Worm (Caenorhabditis elegans) whole organism, L4 larva: ENCODE measurements around the gene srbc-11.

Experiments used
- D1046.2 ChIP-seq: fragments of 200-800 bp; sonication (Bioruptor generic); IDR thresholded peaks from 2 replicates; pipeline ENCODE4 v1.3.6; 2022; ENCODE audit warnings: missing genetic modification characterization, missing compliant biosample characterization
- F37D6.2 ChIP-seq: sonication (generic microtip); optimal IDR thresholded peaks from 2 replicates; lab custom pipeline; 2016; ENCODE audit warnings: mild to moderate bottlenecking, missing genetic modification characterization, missing compliant biosample characterization
- R02D3.7 ChIP-seq: fragments of 150-350 bp; sonication (generic microtip); optimal IDR thresholded peaks from 3 replicates; lab custom pipeline; 2014; ENCODE audit warnings: missing biosample characterization, missing genetic modification characterization
- T26A8.4 ChIP-seq: fragments of 200-800 bp; sonication (Bioruptor generic); IDR thresholded peaks from 2 replicates; pipeline ENCODE4 v1.3.6; 2022; ENCODE audit warnings: missing genetic modification characterization, missing compliant biosample characterization
- attf-4 ChIP-seq: sonication (generic microtip); optimal IDR thresholded peaks from 3 replicates; lab custom pipeline; 2017; ENCODE audit warnings: missing biosample characterization, missing genetic modification characterization
- ceh-44 ChIP-seq: fragments of 200-800 bp; sonication (Bioruptor generic); IDR thresholded peaks from 2 replicates; pipeline ENCODE4 v1.3.6; 2022; ENCODE audit warnings: missing genetic modification reagents, missing genetic modification characterization, missing compliant biosample characterization
- daf-19 ChIP-seq: fragments of 200-800 bp; sonication (Bioruptor generic); conservative IDR thresholded peaks from 2 replicates; pipeline ENCODE4 v1.3.6; 2022; ENCODE audit warnings: missing genetic modification characterization, missing compliant biosample characterization
- dmd-6 ChIP-seq: fragments of 200-800 bp; sonication (Bioruptor generic); IDR thresholded peaks from 2 replicates; pipeline ENCODE4 v1.3.6; 2022; ENCODE audit warnings: missing genetic modification reagents, missing genetic modification characterization, missing compliant biosample characterization
- dmd-9 ChIP-seq: fragments of 200-800 bp; sonication (Bioruptor generic); IDR thresholded peaks from 2 replicates; pipeline ENCODE4 v1.3.6; 2022; ENCODE audit warnings: missing genetic modification reagents, missing genetic modification characterization, missing compliant biosample characterization
- gei-8 ChIP-seq: fragments of 200-800 bp; sonication (Bioruptor generic); optimal IDR thresholded peaks from 2 replicates; lab custom pipeline; 2018; ENCODE audit warnings: mild to moderate bottlenecking, missing genetic modification characterization, missing compliant biosample characterization
- lin-1 ChIP-seq: fragments of 200-800 bp; sonication (Bioruptor generic); IDR thresholded peaks from 2 replicates; pipeline ENCODE4 v1.3.6; 2022; ENCODE audit warnings: missing genetic modification reagents, missing genetic modification characterization, missing compliant biosample characterization
- lin-29 ChIP-seq: fragments of 200-800 bp; sonication (Bioruptor generic); IDR thresholded peaks from 2 replicates; pipeline ENCODE4 v1.3.6; 2022; ENCODE audit warnings: missing genetic modification reagents, missing genetic modification characterization, missing compliant biosample characterization
- lin-38 ChIP-seq: fragments of 200-800 bp; sonication (Bioruptor generic); IDR thresholded peaks from 2 replicates; pipeline ENCODE4 v1.3.6; 2022; ENCODE audit warnings: missing genetic modification reagents, missing genetic modification characterization, missing compliant biosample characterization
- lin-39 ChIP-seq: fragments of 150-350 bp; optimal IDR thresholded peaks from 2 replicates; lab custom pipeline; 2014; ENCODE audit warnings: missing biosample characterization, missing genetic modification reagents, missing genetic modification characterization
- madf-5 ChIP-seq, 2 experiments: fragments of 200-800 bp; sonication (Bioruptor generic); IDR thresholded peaks; 2 replicates each; pipeline ENCODE4 v1.3.6; 2022; ENCODE audit warnings: missing compliant biosample characterization in 2 of 2, missing genetic modification characterization in 2 of 2
- madf-9 ChIP-seq: fragments of 200-800 bp; sonication (Bioruptor generic); conservative IDR thresholded peaks from 2 replicates; pipeline ENCODE4 v1.3.6; 2022; ENCODE audit warnings: missing genetic modification reagents, missing genetic modification characterization, missing compliant biosample characterization
- mes-2 ChIP-seq: sonication (generic microtip); optimal IDR thresholded peaks from 2 replicates; lab custom pipeline; 2016; ENCODE audit warnings: missing genotype, mild to moderate bottlenecking, missing genetic modification characterization, missing compliant biosample characterization; ENCODE audit not compliant: poor library complexity, severe bottlenecking
- mxl-3 ChIP-seq: fragments of 200-800 bp; sonication (Bioruptor generic); optimal IDR thresholded peaks from 2 replicates; lab custom pipeline; 2018; ENCODE audit warnings: mild to moderate bottlenecking, missing genetic modification characterization, missing compliant biosample characterization
- nhr-10 ChIP-seq: fragments of 150-350 bp; optimal IDR thresholded peaks from 2 replicates; lab custom pipeline; 2014; ENCODE audit warnings: missing biosample characterization, missing genetic modification characterization
- nhr-102 ChIP-seq: sonication (generic microtip); optimal IDR thresholded peaks from 2 replicates; lab custom pipeline; 2016; ENCODE audit warnings: mild to moderate bottlenecking, missing genetic modification characterization, moderate library complexity, missing compliant biosample characterization
- nhr-11 ChIP-seq: fragments of 150-350 bp; optimal IDR thresholded peaks from 2 replicates; lab custom pipeline; 2014; ENCODE audit warnings: missing biosample characterization, missing genetic modification characterization
- nhr-111 ChIP-seq: fragments of 200-800 bp; sonication (Bioruptor generic); optimal IDR thresholded peaks from 2 replicates; lab custom pipeline; 2018; ENCODE audit warnings: mild to moderate bottlenecking, missing genetic modification characterization, missing compliant biosample characterization
- nhr-28 ChIP-seq: fragments of 150-350 bp; optimal IDR thresholded peaks from 2 replicates; lab custom pipeline; 2014; ENCODE audit warnings: missing biosample characterization, missing genetic modification characterization
- nhr-41 ChIP-seq: fragments of 200-800 bp; sonication (Bioruptor generic); IDR thresholded peaks from 2 replicates; pipeline ENCODE4 v1.3.6; 2022; ENCODE audit warnings: missing genetic modification reagents, missing genetic modification characterization, missing compliant biosample characterization
- nhr-48 ChIP-seq: sonication (generic microtip); optimal IDR thresholded peaks from 2 replicates; lab custom pipeline; 2016; ENCODE audit warnings: mild to moderate bottlenecking, missing genetic modification characterization, missing compliant biosample characterization
- pha-4 ChIP-seq, 2 experiments: fragments of 150-350 bp in 1 of 2; fragments of 200-800 bp in 1 of 2; sonication (Bioruptor generic) in 1 of 2; IDR thresholded peaks in 1 of 2; optimal IDR thresholded peaks in 1 of 2; 2 replicates each; pipeline versions ENCODE4 v1.3.6 to Lab custom; 2014 to 2022; ENCODE audit warnings: missing genetic modification characterization in 2 of 2, missing genetic modification reagents in 2 of 2, missing biosample characterization in 1 of 2, missing compliant biosample characterization in 1 of 2
- saeg-2 ChIP-seq: fragments of 200-800 bp; sonication (Bioruptor generic); IDR thresholded peaks from 2 replicates; pipeline ENCODE4 v1.3.6; 2022; ENCODE audit warnings: missing genetic modification reagents, missing genetic modification characterization, missing compliant biosample characterization
- sdz-12 ChIP-seq: fragments of 200-800 bp; sonication (Bioruptor generic); optimal IDR thresholded peaks from 2 replicates; lab custom pipeline; 2018; ENCODE audit warnings: mild to moderate bottlenecking, missing genetic modification characterization, missing compliant biosample characterization
- skn-1 ChIP-seq: fragments of 150-350 bp; optimal IDR thresholded peaks from 2 replicates; lab custom pipeline; 2014; ENCODE audit warnings: missing biosample characterization, missing genetic modification characterization
- snpc-1.2 ChIP-seq: fragments of 200-800 bp; sonication (Bioruptor generic); IDR thresholded peaks from 2 replicates; pipeline ENCODE4 v1.3.6; 2022; ENCODE audit warnings: missing genetic modification reagents, missing genetic modification characterization, missing compliant biosample characterization
- snpc-4 ChIP-seq: fragments of 150-350 bp; optimal IDR thresholded peaks from 2 replicates; lab custom pipeline; 2014; ENCODE audit warnings: missing biosample characterization, missing genetic modification characterization
- spr-1 ChIP-seq: sonication (generic microtip); optimal IDR thresholded peaks from 2 replicates; lab custom pipeline; 2016; ENCODE audit warnings: mild to moderate bottlenecking, missing genetic modification characterization, missing compliant biosample characterization
- tag-97 ChIP-seq: fragments of 200-800 bp; sonication (Bioruptor generic); IDR thresholded peaks from 2 replicates; pipeline ENCODE4 v1.3.6; 2022; ENCODE audit warnings: missing genetic modification characterization, missing compliant biosample characterization
- tra-1 ChIP-seq: fragments of 200-800 bp; sonication (Bioruptor generic); IDR thresholded peaks from 2 replicates; pipeline ENCODE4 v1.3.6; 2022; ENCODE audit warnings: missing genetic modification reagents, missing genetic modification characterization, missing compliant biosample characterization
- unc-130 ChIP-seq: sonication (generic microtip); optimal IDR thresholded peaks from 2 replicates; lab custom pipeline; 2016; ENCODE audit warnings: missing genetic modification reagents, missing genetic modification characterization, missing compliant biosample characterization
- zag-1 ChIP-seq: fragments of 150-350 bp; optimal IDR thresholded peaks from 2 replicates; lab custom pipeline; 2014; ENCODE audit warnings: missing biosample characterization, missing genetic modification characterization
- zfp-2 ChIP-seq: sonication (generic microtip); optimal IDR thresholded peaks from 2 replicates; lab custom pipeline; 2016; ENCODE audit warnings: mild to moderate bottlenecking, missing genetic modification characterization, missing compliant biosample characterization
- zfp-3 ChIP-seq: fragments of 200-800 bp; sonication (Bioruptor generic); conservative IDR thresholded peaks from 2 replicates; pipeline ENCODE4 v1.3.6; 2022; ENCODE audit warnings: missing genetic modification reagents, missing genetic modification characterization, missing compliant biosample characterization

Gene srbc-11

DNA sequence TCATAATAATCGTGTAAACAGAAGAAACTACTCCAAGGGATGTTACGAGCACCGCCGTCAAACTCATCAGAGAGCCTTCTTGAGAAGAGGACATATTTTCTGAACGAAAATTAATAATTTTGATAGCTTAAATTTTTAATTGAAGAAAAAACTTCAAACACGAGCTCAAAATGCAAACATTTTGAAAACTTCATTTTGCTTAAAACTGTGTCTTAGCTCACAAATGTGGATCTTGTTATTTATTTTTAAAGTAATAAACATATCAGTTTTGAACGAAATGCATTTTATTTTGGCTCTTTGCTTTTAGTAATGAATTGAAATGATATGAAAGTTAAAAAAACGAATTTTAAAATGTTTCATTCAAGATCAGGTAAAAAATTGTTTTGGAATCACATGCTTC is 7.6 kb downstream of the srbc-11 start, which contains the start of gene srbc-7:
TSS of gene srbc-7 (minus strand) at position 101 of the 400 bp plus-strand sequence.
- TF ChIP-seq madf-9 (GFP tag; lab: Robert Waterston, UW) (no peak), nhr-48 (tag; lab: Kevin White, UChicago) (no peak), nhr-10 (tag; lab: Kevin White, UChicago) (no peak), tag-97 (no peak), nhr-111 (GFP tag; lab: Kevin White, UChicago) (no peak), sdz-12 (GFP tag; lab: Kevin White, UChicago) (no peak), lin-1 (no peak), skn-1 (tag; lab: Kevin White, UChicago) (no peak), madf-5 (GFP tag; IDR thresholded peaks at IDR 0.05; lab: Robert Waterston, UW) (no peak), snpc-1.2 (GFP tag; lab: Robert Waterston, UW) (no peak), dmd-9 (GFP tag; lab: Robert Waterston, UW) (no peak), zag-1 (no peak), nhr-11 (tag; lab: Kevin White, UChicago) (no peak), nhr-28 (tag; lab: Kevin White, UChicago) (no peak), spr-1 (tag; lab: Kevin White, UChicago) (no peak), lin-38 (no peak), D1046.2 (GFP tag; lab: Robert Waterston, UW) (no peak), mxl-3 (GFP tag; lab: Kevin White, UChicago) (no peak)

- TF ChIP-seq nhr-102 (tag; lab: Kevin White, UChicago) (no peak), F37D6.2 (tag; lab: Kevin White, UChicago) (no peak), lin-29 (GFP tag; lab: Robert Waterston, UW) (no peak)
Measured at ce11 chrV:7485000-7485399, 10.1 kb downstream of the srbc-11 start, which contains the start of gene srbc-8. srbc-8 (minus strand) TSS chrV:7485100.

DNA sequence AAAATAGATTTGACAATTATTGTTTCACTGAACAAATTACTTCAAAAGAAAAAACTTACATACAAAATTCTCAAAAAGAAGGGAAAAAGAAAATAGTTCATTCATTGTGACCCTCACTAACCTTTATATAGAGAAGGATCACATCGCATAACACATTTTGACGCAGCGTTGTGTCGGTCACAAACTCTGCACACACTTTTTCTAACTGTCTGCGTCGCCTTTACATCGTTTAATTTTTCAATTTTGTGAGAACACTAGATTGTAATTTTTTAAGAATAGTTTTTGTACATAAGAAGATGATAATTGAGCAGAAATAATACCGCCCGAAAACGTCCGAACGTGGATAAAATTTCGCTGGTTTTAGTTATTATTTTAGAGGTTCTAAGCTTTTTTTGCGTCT is 14.1 kb downstream of the srbc-11 start, which contains the start of gene C18B10.6:
TSS of gene C18B10.6 (minus strand) at position 101 of the 400 bp plus-strand sequence.
- no peak for TF ChIP-seq daf-19
- TF ChIP-seq saeg-2 (GFP tag; lab: Robert Waterston, UW) = no peak
- TF ChIP-seq madf-9 (GFP tag; lab: Robert Waterston, UW) = no peak
- no peak for TF ChIP-seq D1046.2 (GFP tag; lab: Robert Waterston, UW)
- TF ChIP-seq unc-130 (GFP tag; lab: Kevin White, UChicago) = no peak
- no peak for TF ChIP-seq attf-4
- TF ChIP-seq lin-39 (tag; lab: Kevin White, UChicago) = no peak

- TF ChIP-seq gei-8 (no peak), nhr-41 (GFP tag; lab: Robert Waterston, UW) (no peak), T26A8.4 (GFP tag; lab: Robert Waterston, UW) (no peak), R02D3.7 (tag; lab: Kevin White, UChicago) (no peak), mes-2 (tag; lab: Kevin White, UChicago) (no peak), pha-4 (GFP tag; IDR thresholded peaks at IDR 0.05; lab: Robert Waterston, UW) (no peak), pha-4 (tag; optimal IDR thresholded peaks at IDR 0.05; lab: Kevin White, UChicago) (no peak), ceh-44 (GFP tag; lab: Robert Waterston, UW) (no peak), snpc-4 (tag; lab: Kevin White, UChicago) (no peak), zfp-3 (GFP tag; lab: Robert Waterston, UW) (no peak), dmd-6 (GFP tag; lab: Robert Waterston, UW) (no peak), zfp-2 (tag; lab: Kevin White, UChicago) (no peak), spr-1 (tag; lab: Kevin White, UChicago) (no peak), tra-1 (GFP tag; lab: Robert Waterston, UW) (no peak), lin-1 (no peak)
Measured at ce11 chrV:7478404-7478803, 16.7 kb downstream of the srbc-11 start, which contains the start of gene str-190. str-190 (minus strand) TSS chrV:7478504.
